Worm (Caenorhabditis elegans): Measurements from ENCODE around the gene xnd-1.

- TF ChIP-seq nhr-11 (tag; optimal IDR thresholded peaks at IDR 0.05) (no peak), isw-1 (GFP tag; IDR thresholded peaks at IDR 0.05) (no peak), sptf-1 (tag; optimal IDR thresholded peaks at IDR 0.05) (no peak), lin-39 (tag; optimal IDR thresholded peaks at IDR 0.05) (no peak), snpc-4 (tag; optimal IDR thresholded peaks at IDR 0.05) (no peak), mab-9 (GFP tag; IDR thresholded peaks at IDR 0.05) (no peak)
Measured at ce11 chrIII:5582766-5583165, 21.5 kb upstream of the xnd-1 start, which contains the start of the genes F56D2.8 and uev-2.
